Fruit fly (Drosophila melanogaster): ENCODE results near the gene aop.

The aop gene

dm6 chr2L:2184129-2184528, 5.6 kb upstream of the aop start (continued):
- no peak for TF ChIP-seq Eip93F (GFP tag; optimal IDR thresholded peaks at IDR 0.05)
- TF ChIP-seq acj6 (GFP tag; optimal IDR thresholded peaks at IDR 0.05): no peak
- TF ChIP-seq ss (GFP tag; optimal IDR thresholded peaks at IDR 0.05): no peak
- TF ChIP-seq Sox15 (GFP tag; optimal IDR thresholded peaks at IDR 0.05): no peak
- no peak for TF ChIP-seq dac (GFP tag; optimal IDR thresholded peaks at IDR 0.05)
- TF ChIP-seq spab (GFP tag; optimal IDR thresholded peaks at IDR 0.05): no peak
- TF ChIP-seq Hr38 (GFP tag; optimal IDR thresholded peaks at IDR 0.05): peak; percentile 25
- TF ChIP-seq Blimp-1 (GFP tag; optimal IDR thresholded peaks at IDR 0.05): no peak
- no peak for TF ChIP-seq achi (GFP tag; optimal IDR thresholded peaks at IDR 0.05)
- TF ChIP-seq CG3919 (GFP tag; optimal IDR thresholded peaks at IDR 0.05): no peak
- TF ChIP-seq topi (GFP tag; optimal IDR thresholded peaks at IDR 0.05): no peak
- TF ChIP-seq Lpt (GFP tag; optimal IDR thresholded peaks at IDR 0.05): no peak
- TF ChIP-seq CG9139 (GFP tag; optimal IDR thresholded peaks at IDR 0.05): no peak
- no peak for TF ChIP-seq esn (GFP tag; optimal IDR thresholded peaks at IDR 0.05)
- TF ChIP-seq Sox14 (GFP tag; optimal IDR thresholded peaks at IDR 0.05): no peak
- TF ChIP-seq CG7368 (GFP tag; optimal IDR thresholded peaks at IDR 0.05): no peak
- no peak for TF ChIP-seq lz (GFP tag; optimal IDR thresholded peaks at IDR 0.05)
- TF ChIP-seq CG32006 (GFP tag; optimal IDR thresholded peaks at IDR 0.05): no peak

dm6 chr2L:2182735-2183340, 4.3 kb upstream of the aop start:
- TF ChIP-seq CG3032 (tag; optimal IDR thresholded peaks at IDR 0.05) (peak; percentile 84), Hr38 (GFP tag; optimal IDR thresholded peaks at IDR 0.05) (no peak), dac (GFP tag; optimal IDR thresholded peaks at IDR 0.05) (peak; percentile 7), acj6 (GFP tag; optimal IDR thresholded peaks at IDR 0.05) (peak; percentile 59), CG9139 (GFP tag; optimal IDR thresholded peaks at IDR 0.05) (no peak), eg (GFP tag; IDR thresholded peaks at IDR 0.05) (peak; percentile 48; the same call in 2 of the 3 replicates), spab (GFP tag; optimal IDR thresholded peaks at IDR 0.05) (peak; percentile 84), Eip78C (GFP tag) (peak; percentile 86), ss (GFP tag; optimal IDR thresholded peaks at IDR 0.05) (peak; percentile 61 to 86), net (GFP tag; optimal IDR thresholded peaks at IDR 0.05) (peak; percentile 37), Eip75B (GFP tag; optimal IDR thresholded peaks at IDR 0.05) (peak; percentile 75), CG32006 (GFP tag; optimal IDR thresholded peaks at IDR 0.05) (peak; percentile 57), fd59A (GFP tag; optimal IDR thresholded peaks at IDR 0.05) (peak; percentile 78), Met (GFP tag; optimal IDR thresholded peaks at IDR 0.05) (no peak), Ets96B (tag; optimal IDR thresholded peaks at IDR 0.05) (peak; percentile 82), CG6854 (GFP tag; optimal IDR thresholded peaks at IDR 0.05) (no peak), dsx (GFP tag; optimal IDR thresholded peaks at IDR 0.05; ENCODE audit: poor library complexity, severe bottlenecking) (peak; percentile 76), Eip93F (GFP tag; optimal IDR thresholded peaks at IDR 0.05) (no peak), Hr39 (GFP tag; optimal IDR thresholded peaks at IDR 0.05) (no peak), CG6163 (GFP tag; IDR thresholded peaks at IDR 0.05) (peak; percentile 89), CG6792 (GFP tag; optimal IDR thresholded peaks at IDR 0.05) (peak; percentile 42), cyc (GFP tag; optimal IDR thresholded peaks at IDR 0.05) (no peak), CG11902 (GFP tag; optimal IDR thresholded peaks at IDR 0.05) (no peak), CG16779 (tag; optimal IDR thresholded peaks at IDR 0.05) (peak; percentile 64), CG7368 (GFP tag; optimal IDR thresholded peaks at IDR 0.05) (peak; percentile 59), Sox14 (GFP tag; optimal IDR thresholded peaks at IDR 0.05) (peak; percentile 80), Gug (GFP tag; IDR thresholded peaks at IDR 0.05) (peak; percentile 17; the same call in 1 of the 2 replicates), CG34406 (GFP tag; optimal IDR thresholded peaks at IDR 0.05) (peak; percentile 0), CG3919 (GFP tag; optimal IDR thresholded peaks at IDR 0.05) (peak; percentile 75), CG6276 (GFP tag; optimal IDR thresholded peaks at IDR 0.05) (peak; percentile 31), CG11762 (GFP tag; optimal IDR thresholded peaks at IDR 0.05; ENCODE audit: insufficient read depth) (peak; percentile 23), topi (GFP tag; optimal IDR thresholded peaks at IDR 0.05) (no peak), pdm3 (GFP tag; optimal IDR thresholded peaks at IDR 0.05) (peak; percentile 58), esn (GFP tag; optimal IDR thresholded peaks at IDR 0.05) (no peak), vri (GFP tag; optimal IDR thresholded peaks at IDR 0.05) (no peak), Lpt (GFP tag; optimal IDR thresholded peaks at IDR 0.05) (peak; percentile 16), CG11294 (GFP tag; IDR thresholded peaks at IDR 0.05) (peak; percentile 34; the same call in 1 of the 2 replicates), Ets21C (GFP tag; optimal IDR thresholded peaks at IDR 0.05) (no peak), CG15336 (GFP tag; IDR thresholded peaks at IDR 0.05) (peak; percentile 66), lz (GFP tag; optimal IDR thresholded peaks at IDR 0.05) (no peak), CG1621 (tag; optimal IDR thresholded peaks at IDR 0.05) (peak; percentile 83), Sox102F (GFP tag; optimal IDR thresholded peaks at IDR 0.05) (no peak), svp (GFP tag) (no peak), Hr4 (GFP tag; optimal IDR thresholded peaks at IDR 0.05) (peak; percentile 36)
